Worm (Caenorhabditis elegans): ENCODE measurements around the gene frm-7.

- peak; percentile 77 for TF ChIP-seq unc-86 (tag; optimal IDR thresholded peaks at IDR 0.05)
- TF ChIP-seq ces-1 (GFP tag; optimal IDR thresholded peaks at IDR 0.05) = no peak
- peak; percentile 78 for TF ChIP-seq nhr-76 (tag; optimal IDR thresholded peaks at IDR 0.05)
- TF ChIP-seq elt-2 (tag; optimal IDR thresholded peaks at IDR 0.05) = peak; percentile 76
- peak; percentile 73 to 77 for TF ChIP-seq lsy-2 (tag; optimal IDR thresholded peaks at IDR 0.05)
- TF ChIP-seq C34B4.2 (tag; optimal IDR thresholded peaks at IDR 0.05) = no peak
- TF ChIP-seq efl-3 (GFP tag; optimal IDR thresholded peaks at IDR 0.05) = peak; percentile 84
- peak; percentile 15 for TF ChIP-seq lin-15B (tag; optimal IDR thresholded peaks at IDR 0.05)
Measured at ce11 chrV:12303453-12304077, 1.3 kb downstream of the frm-7 start.

All from whole organism, L1 larva.